Worm (Caenorhabditis elegans) whole organism, L4 larva: ENCODE measurements around the gene rhy-1.

Experiments used
- F10B5.3 ChIP-seq: sonication (generic microtip); optimal IDR thresholded peaks from 2 replicates; lab custom pipeline; 2016; ENCODE audit warnings: mild to moderate bottlenecking, missing genetic modification characterization, missing compliant biosample characterization
- F26F4.8 ChIP-seq: fragments of 200-800 bp; sonication (Bioruptor generic); conservative IDR thresholded peaks from 2 replicates; pipeline ENCODE4 v1.3.6; 2022; ENCODE audit warnings: missing genetic modification characterization, missing compliant biosample characterization
- F44E2.7 ChIP-seq: fragments of 200-800 bp; sonication (Bioruptor generic); IDR thresholded peaks from 2 replicates; pipeline ENCODE4 v2.1.2; 2022; ENCODE audit warnings: missing genetic modification characterization, missing compliant biosample characterization
- T20F7.1 ChIP-seq: fragments of 200-800 bp; sonication (Bioruptor generic); optimal IDR thresholded peaks from 2 replicates; lab custom pipeline; 2018; ENCODE audit warnings: mild to moderate bottlenecking, missing genetic modification characterization, missing compliant biosample characterization
- T26A8.4 ChIP-seq: fragments of 200-800 bp; sonication (Bioruptor generic); IDR thresholded peaks from 2 replicates; pipeline ENCODE4 v1.3.6; 2022; ENCODE audit warnings: missing genetic modification characterization, missing compliant biosample characterization
- Y105C5A.15 ChIP-seq: fragments of 200-800 bp; sonication (Bioruptor generic); IDR thresholded peaks from 2 replicates; pipeline ENCODE4 v1.3.6; 2022; ENCODE audit warnings: missing genetic modification characterization, missing compliant biosample characterization
- Y48G9A.11 ChIP-seq: fragments of 200-800 bp; sonication (Bioruptor generic); IDR thresholded peaks from 2 replicates; pipeline ENCODE4 v1.3.6; 2022; ENCODE audit warnings: missing genetic modification reagents, missing genetic modification characterization, missing compliant biosample characterization
- Y75B8A.6 ChIP-seq: fragments of 200-800 bp; sonication (Bioruptor generic); IDR thresholded peaks from 2 replicates; pipeline ENCODE4 v1.3.6; 2022; ENCODE audit warnings: missing genetic modification reagents, missing genetic modification characterization, missing compliant biosample characterization
- aha-1 ChIP-seq: fragments of 150-350 bp; peaks from one replicate; lab custom pipeline; 2014; ENCODE audit warnings: missing biosample characterization, missing genetic modification characterization
- aly-2 ChIP-seq: sonication (generic microtip); optimal IDR thresholded peaks from 2 replicates; lab custom pipeline; 2018; ENCODE audit warnings: missing biosample characterization, missing genetic modification characterization
- ceh-62 ChIP-seq: sonication (generic microtip); optimal IDR thresholded peaks from 2 replicates; lab custom pipeline; 2017; ENCODE audit warnings: missing biosample characterization, missing genetic modification characterization
- daf-12 ChIP-seq: fragments of 150-350 bp; optimal IDR thresholded peaks from 2 replicates; lab custom pipeline; 2014; ENCODE audit warnings: missing biosample characterization, missing genetic modification reagents, missing genetic modification characterization
- daf-19 ChIP-seq: fragments of 200-800 bp; sonication (Bioruptor generic); conservative IDR thresholded peaks from 2 replicates; pipeline ENCODE4 v1.3.6; 2022; ENCODE audit warnings: missing genetic modification characterization, missing compliant biosample characterization
- duxl-1 ChIP-seq: sonication (generic microtip); optimal IDR thresholded peaks from 2 replicates; lab custom pipeline; 2016; ENCODE audit warnings: mild to moderate bottlenecking, missing genetic modification characterization, moderate library complexity, missing compliant biosample characterization; ENCODE audit not compliant: poor library complexity
- dve-1 ChIP-seq: sonication (generic microtip); optimal IDR thresholded peaks from 2 replicates; lab custom pipeline; 2017; ENCODE audit warnings: antibody characterized with exemption, mild to moderate bottlenecking, missing genetic modification characterization, missing compliant biosample characterization; ENCODE audit not compliant: insufficient read depth
- egl-27 ChIP-seq: sonication (generic microtip); optimal IDR thresholded peaks from 3 replicates; lab custom pipeline; 2017; ENCODE audit warnings: missing biosample characterization, missing genetic modification reagents, missing genetic modification characterization
- lin-1 ChIP-seq: fragments of 200-800 bp; sonication (Bioruptor generic); IDR thresholded peaks from 2 replicates; pipeline ENCODE4 v1.3.6; 2022; ENCODE audit warnings: missing genetic modification reagents, missing genetic modification characterization, missing compliant biosample characterization
- lin-29 ChIP-seq: fragments of 200-800 bp; sonication (Bioruptor generic); IDR thresholded peaks from 2 replicates; pipeline ENCODE4 v1.3.6; 2022; ENCODE audit warnings: missing genetic modification reagents, missing genetic modification characterization, missing compliant biosample characterization
- lsy-2 ChIP-seq, 2 experiments: fragments of 150-350 bp in 1 of 2; sonication (generic microtip) in 1 of 2; optimal IDR thresholded peaks; 2 replicates each; lab custom pipeline; 2014 to 2017; ENCODE audit warnings: missing biosample characterization in 2 of 2, missing genetic modification characterization in 2 of 2
- mep-1 ChIP-seq: fragments of 150-350 bp; sonication (generic microtip); optimal IDR thresholded peaks from 3 replicates; lab custom pipeline; 2014; ENCODE audit warnings: missing biosample characterization, missing genetic modification characterization
- mxl-3 ChIP-seq: fragments of 200-800 bp; sonication (Bioruptor generic); optimal IDR thresholded peaks from 2 replicates; lab custom pipeline; 2018; ENCODE audit warnings: mild to moderate bottlenecking, missing genetic modification characterization, missing compliant biosample characterization
- nhr-10 ChIP-seq: fragments of 150-350 bp; optimal IDR thresholded peaks from 2 replicates; lab custom pipeline; 2014; ENCODE audit warnings: missing biosample characterization, missing genetic modification characterization
- nhr-237 ChIP-seq: sonication (generic microtip); optimal IDR thresholded peaks from 2 replicates; lab custom pipeline; 2017; ENCODE audit warnings: missing biosample characterization, missing genetic modification characterization
- nhr-25 ChIP-seq: sonication (generic microtip); optimal IDR thresholded peaks from 2 replicates; lab custom pipeline; 2017; ENCODE audit warnings: missing genetic modification characterization, mild to moderate bottlenecking, missing compliant biosample characterization, antibody characterized with exemption, moderate library complexity, borderline replicate concordance; ENCODE audit not compliant: insufficient read depth
- pha-4 ChIP-seq, 2 experiments: fragments of 150-350 bp in 1 of 2; fragments of 200-800 bp in 1 of 2; sonication (Bioruptor generic) in 1 of 2; IDR thresholded peaks in 1 of 2; optimal IDR thresholded peaks in 1 of 2; 2 replicates each; pipeline versions ENCODE4 v1.3.6 to Lab custom; 2014 to 2022; ENCODE audit warnings: missing genetic modification characterization in 2 of 2, missing genetic modification reagents in 2 of 2, missing biosample characterization in 1 of 2, missing compliant biosample characterization in 1 of 2
- php-3 ChIP-seq: fragments of 200-800 bp; sonication (Bioruptor generic); IDR thresholded peaks from 2 replicates; pipeline ENCODE4 v1.3.6; 2022; ENCODE audit warnings: missing genetic modification reagents, missing genetic modification characterization, missing compliant biosample characterization
- spr-1 ChIP-seq: sonication (generic microtip); optimal IDR thresholded peaks from 2 replicates; lab custom pipeline; 2016; ENCODE audit warnings: mild to moderate bottlenecking, missing genetic modification characterization, missing compliant biosample characterization
- spr-3 ChIP-seq: fragments of 200-800 bp; sonication (Bioruptor generic); optimal IDR thresholded peaks from 2 replicates; lab custom pipeline; 2018; ENCODE audit warnings: mild to moderate bottlenecking, missing genetic modification characterization, missing compliant biosample characterization
- unc-130 ChIP-seq: sonication (generic microtip); optimal IDR thresholded peaks from 2 replicates; lab custom pipeline; 2016; ENCODE audit warnings: missing genetic modification reagents, missing genetic modification characterization, missing compliant biosample characterization
- unc-62 ChIP-seq, 3 experiments: fragments of 150-350 bp in 1 of 3; sonication (generic microtip); optimal IDR thresholded peaks in 2 of 3; peaks in 1 of 3; 1 replicate in 1 of 3; 2 replicates in 2 of 3; lab custom pipeline; 2014 to 2017; ENCODE audit warnings: missing biosample characterization in 3 of 3, missing genetic modification characterization in 3 of 3, missing genetic modification reagents in 3 of 3, missing genotype in 1 of 3
- vab-7 ChIP-seq: fragments of 200-800 bp; sonication (Bioruptor generic); IDR thresholded peaks from 2 replicates; pipeline ENCODE4 v1.3.6; 2022; ENCODE audit warnings: missing genetic modification reagents, missing genetic modification characterization, missing compliant biosample characterization
- zag-1 ChIP-seq: fragments of 150-350 bp; optimal IDR thresholded peaks from 2 replicates; lab custom pipeline; 2014; ENCODE audit warnings: missing biosample characterization, missing genetic modification characterization
- zip-11 ChIP-seq: fragments of 200-800 bp; sonication (Bioruptor generic); IDR thresholded peaks from 2 replicates; pipeline ENCODE4 v1.3.6; 2022; ENCODE audit warnings: missing genetic modification characterization, missing compliant biosample characterization

Gene rhy-1

ce11 chrII:9169450-9169960 is 8.3 kb downstream of the rhy-1 start, which contains the start of gene dpl-1 (continued):
- TF ChIP-seq vab-7 (GFP tag; lab: Robert Waterston, UW) (no peak), spr-3 (GFP tag; lab: Kevin White, UChicago) (no peak), nhr-10 (tag; lab: Kevin White, UChicago) (no peak)
- TF ChIP-seq, all 104 proteins: peak for 9

ce11 chrII:9170048-9170447 is 8.9 kb downstream of the rhy-1 start:
- TF ChIP-seq Y105C5A.15 (GFP tag; lab: Robert Waterston, UW) (no peak), aha-1 (peak; percentile 98), mep-1 (tag; lab: Kevin White, UChicago) (peak; percentile 15)

- TF ChIP-seq dve-1 (no peak), F10B5.3 (tag; lab: Kevin White, UChicago) (no peak), mep-1 (tag; lab: Kevin White, UChicago) (peak; percentile 15), aha-1 (peak; percentile 99), php-3 (no peak)
Measured at ce11 chrII:9170851-9171250, 9.7 kb downstream of the rhy-1 start.

ce11 chrII:9171466-9172187 is 10.4 kb downstream of the rhy-1 start:
- TF ChIP-seq unc-62 (GFP tag; optimal IDR thresholded peaks at IDR 0.05 in 1 of 2; lab: Kevin White, UChicago) (peak in 1 of 2 experiments; percentile 89), unc-62 (tag; optimal IDR thresholded peaks at IDR 0.05; lab: Kevin White, UChicago) (no peak), aha-1 (peak; percentile 98), nhr-25 (no peak)

ce11 chrII:9172849-9173248 is 11.7 kb downstream of the rhy-1 start, which contains the start of gene T23G7.2:
Gene T23G7.2 (minus strand): TSS chrII:9172949.
- TF ChIP-seq unc-62 (GFP tag; optimal IDR thresholded peaks at IDR 0.05 in 1 of 2; lab: Kevin White, UChicago) = peak in 1 of 2 experiments; percentile 27
- TF ChIP-seq unc-62 (tag; optimal IDR thresholded peaks at IDR 0.05; lab: Kevin White, UChicago) = no peak
- no peak for TF ChIP-seq F26F4.8 (GFP tag; lab: Robert Waterston, UW)
- no peak for TF ChIP-seq dve-1
- TF ChIP-seq, all 104 proteins: peak for 1

ce11 chrII:9173471-9173870 is 12.3 kb downstream of the rhy-1 start:
- TF ChIP-seq unc-62 (GFP tag; optimal IDR thresholded peaks at IDR 0.05 in 1 of 2; lab: Kevin White, UChicago) (peak in 1 of 2 experiments; percentile 94), unc-62 (tag; optimal IDR thresholded peaks at IDR 0.05; lab: Kevin White, UChicago) (no peak), zip-11 (GFP tag; lab: Robert Waterston, UW) (no peak)

ce11 chrII:9176523-9176922 is 15.3 kb downstream of the rhy-1 start:
- TF ChIP-seq unc-62 (GFP tag; optimal IDR thresholded peaks at IDR 0.05 in 1 of 2; lab: Kevin White, UChicago) = peak in 1 of 2 experiments; percentile 88
- TF ChIP-seq unc-62 (tag; optimal IDR thresholded peaks at IDR 0.05; lab: Kevin White, UChicago) = no peak
- no peak for TF ChIP-seq lin-29 (GFP tag; lab: Robert Waterston, UW)

- no peak for TF ChIP-seq egl-27 (tag; lab: Kevin White, UChicago)
- TF ChIP-seq T26A8.4 (GFP tag; lab: Robert Waterston, UW) = no peak
- no peak for TF ChIP-seq zag-1 (tag; lab: Kevin White, UChicago)
- TF ChIP-seq daf-19 (GFP tag; lab: Robert Waterston, UW) = no peak
- TF ChIP-seq Y75B8A.6 (GFP tag; lab: Robert Waterston, UW) = no peak
- no peak for TF ChIP-seq aly-2
- no peak for TF ChIP-seq mep-1 (tag; lab: Kevin White, UChicago)
- TF ChIP-seq spr-1 (tag; lab: Kevin White, UChicago) = no peak
- no peak for TF ChIP-seq lin-1 (GFP tag; lab: Robert Waterston, UW)
- TF ChIP-seq F44E2.7 (GFP tag; lab: Robert Waterston, UW) = no peak
- TF ChIP-seq daf-12 = no peak
- no peak for TF ChIP-seq duxl-1 (tag; lab: Kevin White, UChicago)
- TF ChIP-seq Y48G9A.11 (GFP tag; lab: Robert Waterston, UW) = peak; percentile 91
- peak in 1 of 2 experiments; percentile 72 for TF ChIP-seq lsy-2 (tag; optimal IDR thresholded peaks at IDR 0.05; lab: Kevin White, UChicago)
- TF ChIP-seq dve-1 = peak; percentile 15
- TF ChIP-seq ceh-62 (tag; lab: Kevin White, UChicago) = no peak
- TF ChIP-seq nhr-237 = no peak
- TF ChIP-seq pha-4 (GFP tag; IDR thresholded peaks at IDR 0.05; lab: Robert Waterston, UW) = no peak
- no peak for TF ChIP-seq pha-4 (tag; optimal IDR thresholded peaks at IDR 0.05; lab: Kevin White, UChicago)
- TF ChIP-seq T20F7.1 (GFP tag; lab: Kevin White, UChicago) = peak; percentile 98
- no peak for TF ChIP-seq unc-130 (GFP tag; lab: Kevin White, UChicago)
- TF ChIP-seq mxl-3 (GFP tag; lab: Kevin White, UChicago) = no peak
Measured at ce11 chrII:9177080-9177479, 15.9 kb downstream of the rhy-1 start, which contains the start of the genes sec-5 and pir-1. Gene sec-5 (minus strand): TSS chrII:9177152. Gene pir-1 (plus strand): TSS chrII:9177300.
